Worm (Caenorhabditis elegans) whole organism, L4/young adult: ENCODE results near the gene srz-71.
"Not testable (repeated sequence)": the region's sequence is repeated elsewhere in the genome, so short reads cannot be mapped to it uniquely, and the experiment has no call there.

Source experiments
- W03F9.2 ChIP-seq: fragments of 150-350 bp; optimal IDR thresholded peaks from 2 replicates; lab custom pipeline; 2014; ENCODE audit warnings: missing biosample characterization, missing genetic modification characterization
- dao-5 ChIP-seq: sonication (generic microtip); optimal IDR thresholded peaks from 2 replicates; lab custom pipeline; 2016; ENCODE audit warnings: missing genotype, missing genetic modification characterization, moderate library complexity, missing compliant biosample characterization
- him-1 ChIP-seq: sonication (generic microtip); optimal IDR thresholded peaks from 2 replicates; lab custom pipeline; 2016; ENCODE audit warnings: missing genotype, missing genetic modification reagents, missing genetic modification characterization, missing compliant biosample characterization

ce11 chrIV:16307925-16308324, 24.8 kb upstream of the srz-71 start, which contains the start of gene rac-2:
- TF ChIP-seq dao-5 (tag; lab: Kevin White, UChicago); W03F9.2 (tag; lab: Kevin White, UChicago); him-1: not testable (repeated sequence)
